Fruit fly (Drosophila melanogaster): ENCODE measurements around the gene ine.

ine gene

dm6 chr2L:4458119-4459056 lies 18.4 kb downstream of the ine start, which contains the start of gene RpL27A (continued):
- TF ChIP-seq zen2 (GFP tag; IDR thresholded peaks at IDR 0.05; ENCODE audit: partially characterized antibody) (no peak), HLHmδ (GFP tag; optimal IDR thresholded peaks at IDR 0.05) (peak; percentile 98), sim (GFP tag; IDR thresholded peaks at IDR 0.05) (peak; percentile 56; the same call in 1 of the 2 replicates), tup (GFP tag; optimal IDR thresholded peaks at IDR 0.05) (no peak), rib (GFP tag; IDR thresholded peaks at IDR 0.05) (peak; percentile 70), CG7839 (tag; optimal IDR thresholded peaks at IDR 0.05) (peak; percentile 75), Oli (tag; optimal IDR thresholded peaks at IDR 0.05) (peak; percentile 66), CG42726 (GFP tag; IDR thresholded peaks at IDR 0.05; ENCODE audit: partially characterized antibody) (peak; percentile 53; the same call in 1 of the 2 replicates), CG32767 (GFP tag; IDR thresholded peaks at IDR 0.05) (no peak), CG1647 (GFP tag; optimal IDR thresholded peaks at IDR 0.05) (peak; percentile 60), h (optimal IDR thresholded peaks at IDR 0.05) (no peak), CG2202 (tag; optimal IDR thresholded peaks at IDR 0.05) (peak; percentile 77), ara (GFP tag; IDR thresholded peaks at IDR 0.05) (peak; percentile 73), kni (GFP tag; optimal IDR thresholded peaks at IDR 0.05) (peak; percentile 63), CG31224 (GFP tag; IDR thresholded peaks at IDR 0.05) (peak; percentile 54; the same call in 1 of the 2 replicates), CG11560 (tag; IDR thresholded peaks at IDR 0.05) (no peak; the same call in 2 of the 3 replicates), grn (GFP tag; optimal IDR thresholded peaks at IDR 0.05) (no peak), Xrp1 (GFP tag; IDR thresholded peaks at IDR 0.05) (peak; percentile 30; the same call in 1 of the 2 replicates), Nf-YA (GFP tag; IDR thresholded peaks at IDR 0.05) (peak; percentile 63), CG3995 (GFP tag; optimal IDR thresholded peaks at IDR 0.05) (peak; percentile 47), CG12219 (GFP tag; optimal IDR thresholded peaks at IDR 0.05) (peak; percentile 79), Side (GFP tag; optimal IDR thresholded peaks at IDR 0.05) (peak; percentile 78), Med (GFP tag) (peak; percentile 98), B-H1 (GFP tag; IDR thresholded peaks at IDR 0.05) (peak; percentile 71; the same call in 2 of the 3 replicates), nom (GFP tag; optimal IDR thresholded peaks at IDR 0.05) (peak; percentile 81), luna (GFP tag; optimal IDR thresholded peaks at IDR 0.05) (peak; percentile 70), CG14441 (GFP tag; IDR thresholded peaks at IDR 0.05) (peak; percentile 57), Hr3 (GFP tag; optimal IDR thresholded peaks at IDR 0.05) (peak; percentile 53), CG8281 (tag; optimal IDR thresholded peaks at IDR 0.05) (peak; percentile 11), CG6683 (GFP tag; optimal IDR thresholded peaks at IDR 0.05) (peak; percentile 20), oc (tag; optimal IDR thresholded peaks at IDR 0.05) (peak; percentile 60), tll (GFP tag; optimal IDR thresholded peaks at IDR 0.05) (no peak), CG17186 (GFP tag; optimal IDR thresholded peaks at IDR 0.05) (peak; percentile 45), CG4820 (GFP tag; optimal IDR thresholded peaks at IDR 0.05) (peak; percentile 28), CTCF (GFP tag; optimal IDR thresholded peaks at IDR 0.05) (peak; percentile 32), dm (GFP tag; optimal IDR thresholded peaks at IDR 0.05) (peak; percentile 97), Neu2 (GFP tag; optimal IDR thresholded peaks at IDR 0.05; ENCODE audit: borderline replicate concordance) (no peak), CG1832 (GFP tag; optimal IDR thresholded peaks at IDR 0.05) (no peak), CG30020 (tag; optimal IDR thresholded peaks at IDR 0.05) (peak; percentile 94), Fer1 (GFP tag; optimal IDR thresholded peaks at IDR 0.05) (peak; percentile 81), onecut (GFP tag; IDR thresholded peaks at IDR 0.05) (peak; percentile 88), CG2116 (GFP tag; optimal IDR thresholded peaks at IDR 0.05) (peak; percentile 69), disco-r (GFP tag; optimal IDR thresholded peaks at IDR 0.05) (peak; percentile 66), CG4854 (GFP tag; optimal IDR thresholded peaks at IDR 0.05) (peak; percentile 61), hbn (GFP tag; IDR thresholded peaks at IDR 0.05; ENCODE audit: partially characterized antibody) (no peak), Gsc (GFP tag; IDR thresholded peaks at IDR 0.05) (no peak), B-H2 (GFP tag; optimal IDR thresholded peaks at IDR 0.05) (peak; percentile 90), Adf1 (GFP tag; IDR thresholded peaks at IDR 0.05) (no peak; the same call in 1 of the 2 replicates), Dad (GFP tag; optimal IDR thresholded peaks at IDR 0.05) (peak; percentile 45)
